Worm (Caenorhabditis elegans) whole organism, late embryonic: ENCODE measurements around the gene AH9.4.

Source experiments
- C38D4.7 ChIP-seq: fragments of 200-800 bp; sonication (Bioruptor generic); optimal IDR thresholded peaks from 2 replicates; lab custom pipeline; 2018; ENCODE audit warnings: mild to moderate bottlenecking, missing genetic modification characterization, moderate library complexity, missing compliant biosample characterization
- F13H6.1 ChIP-seq: sonication (generic microtip); optimal IDR thresholded peaks from 2 replicates; lab custom pipeline; 2016; ENCODE audit warnings: missing genetic modification characterization, missing compliant biosample characterization
- K02D7.2 ChIP-seq: sonication (generic microtip); optimal IDR thresholded peaks from 2 replicates; lab custom pipeline; 2017; ENCODE audit warnings: mild to moderate bottlenecking, missing genetic modification characterization, missing compliant biosample characterization
- K09A11.1 ChIP-seq: sonication (generic microtip); optimal IDR thresholded peaks from 2 replicates; lab custom pipeline; 2017; ENCODE audit warnings: antibody characterized with exemption, mild to moderate bottlenecking, missing genetic modification characterization, missing compliant biosample characterization; ENCODE audit not compliant: insufficient read depth
- ama-1 ChIP-seq: fragments of 150-350 bp; optimal IDR thresholded peaks from 2 replicates; lab custom pipeline; 2014
- ceh-18 ChIP-seq: sonication (generic microtip); optimal IDR thresholded peaks from 2 replicates; lab custom pipeline; 2016; ENCODE audit warnings: missing genetic modification characterization, missing compliant biosample characterization
- ceh-19 ChIP-seq: fragments of 200-800 bp; sonication (Bioruptor generic); optimal IDR thresholded peaks from 2 replicates; lab custom pipeline; 2018; ENCODE audit warnings: mild to moderate bottlenecking, missing genetic modification characterization, missing compliant biosample characterization
- ceh-24 ChIP-seq: sonication (generic microtip); optimal IDR thresholded peaks from 2 replicates; lab custom pipeline; 2016; ENCODE audit warnings: mild to moderate bottlenecking, missing genetic modification characterization, missing compliant biosample characterization
- ceh-30 ChIP-seq: fragments of 150-350 bp; optimal IDR thresholded peaks from 2 replicates; lab custom pipeline; 2014; ENCODE audit warnings: missing biosample characterization, missing genetic modification characterization
- ceh-31 ChIP-seq: sonication (generic microtip); optimal IDR thresholded peaks from 2 replicates; lab custom pipeline; 2016; ENCODE audit warnings: missing genetic modification characterization, missing compliant biosample characterization
- ceh-48 ChIP-seq: sonication (generic microtip); optimal IDR thresholded peaks from 2 replicates; lab custom pipeline; 2016; ENCODE audit warnings: missing genetic modification characterization, inconsistent platforms, missing compliant biosample characterization
- ceh-9 ChIP-seq: sonication (generic microtip); optimal IDR thresholded peaks from 2 replicates; lab custom pipeline; 2016; ENCODE audit warnings: mild to moderate bottlenecking, missing genetic modification characterization, inconsistent platforms, missing compliant biosample characterization
- che-1 ChIP-seq: sonication (generic microtip); optimal IDR thresholded peaks from 2 replicates; lab custom pipeline; 2016; ENCODE audit warnings: mild to moderate bottlenecking, missing genetic modification characterization, missing compliant biosample characterization
- elt-2 ChIP-seq: sonication (generic microtip); optimal IDR thresholded peaks from 2 replicates; lab custom pipeline; 2016; ENCODE audit warnings: missing genetic modification reagents, missing genetic modification characterization, missing compliant biosample characterization
- elt-4 ChIP-seq: sonication (generic microtip); optimal IDR thresholded peaks from 2 replicates; lab custom pipeline; 2016; ENCODE audit warnings: missing genetic modification characterization, missing compliant biosample characterization
- eyg-1 ChIP-seq: sonication (generic microtip); optimal IDR thresholded peaks from 2 replicates; lab custom pipeline; 2016; ENCODE audit warnings: missing genotype, missing genetic modification characterization, missing compliant biosample characterization
- fkh-10 ChIP-seq: fragments of 150-350 bp; optimal IDR thresholded peaks from 2 replicates; lab custom pipeline; 2014; ENCODE audit warnings: missing biosample characterization, missing genetic modification reagents, missing genetic modification characterization
- hlh-13 ChIP-seq: fragments of 200-800 bp; sonication (Bioruptor generic); optimal IDR thresholded peaks from 2 replicates; lab custom pipeline; 2018; ENCODE audit warnings: mild to moderate bottlenecking, missing genetic modification characterization, missing compliant biosample characterization
- hlh-15 ChIP-seq: sonication (generic microtip); optimal IDR thresholded peaks from 2 replicates; lab custom pipeline; 2016; ENCODE audit warnings: missing genetic modification characterization, missing compliant biosample characterization
- hlh-30 ChIP-seq: sonication (generic microtip); optimal IDR thresholded peaks from 2 replicates; lab custom pipeline; 2017; ENCODE audit warnings: antibody characterized with exemption, missing genetic modification characterization, missing compliant biosample characterization; ENCODE audit not compliant: insufficient read depth
- hlh-6 ChIP-seq: sonication (generic microtip); optimal IDR thresholded peaks from 2 replicates; lab custom pipeline; 2016; ENCODE audit warnings: missing genotype, missing genetic modification characterization, missing compliant biosample characterization
- lim-6 ChIP-seq: sonication (generic microtip); optimal IDR thresholded peaks from 2 replicates; lab custom pipeline; 2016; ENCODE audit warnings: missing genetic modification characterization, missing compliant biosample characterization
- madf-2 ChIP-seq: sonication (generic microtip); optimal IDR thresholded peaks from 2 replicates; lab custom pipeline; 2017; ENCODE audit warnings: missing genetic modification characterization, missing compliant biosample characterization
- nfya-1 ChIP-seq: sonication (generic microtip); optimal IDR thresholded peaks from 2 replicates; lab custom pipeline; 2017; ENCODE audit warnings: missing genetic modification characterization, mild to moderate bottlenecking, missing compliant biosample characterization, antibody characterized with exemption, moderate library complexity
- nhr-11 ChIP-seq: fragments of 150-350 bp; optimal IDR thresholded peaks from 2 replicates; lab custom pipeline; 2014; ENCODE audit warnings: missing biosample characterization, missing genetic modification characterization
- nhr-232 ChIP-seq: sonication (generic microtip); optimal IDR thresholded peaks from 2 replicates; lab custom pipeline; 2016; ENCODE audit warnings: missing genetic modification characterization, missing compliant biosample characterization
- odd-2 ChIP-seq: sonication (generic microtip); optimal IDR thresholded peaks from 2 replicates; lab custom pipeline; 2017; ENCODE audit warnings: antibody characterized with exemption, mild to moderate bottlenecking, missing genetic modification characterization, missing compliant biosample characterization
- pag-3 ChIP-seq: sonication (generic microtip); optimal IDR thresholded peaks from 2 replicates; lab custom pipeline; 2016; ENCODE audit warnings: missing compliant biosample characterization, missing genetic modification characterization, borderline replicate concordance
- pat-9 ChIP-seq: fragments of 200-800 bp; sonication (Bioruptor generic); optimal IDR thresholded peaks from 2 replicates; lab custom pipeline; 2018; ENCODE audit warnings: mild to moderate bottlenecking, missing genetic modification characterization, moderate library complexity, missing compliant biosample characterization
- pax-1 ChIP-seq: fragments of 150-350 bp; optimal IDR thresholded peaks from 2 replicates; lab custom pipeline; 2014; ENCODE audit warnings: missing biosample characterization, missing genetic modification characterization
- pros-1 ChIP-seq: fragments of 150-350 bp; optimal IDR thresholded peaks from 2 replicates; lab custom pipeline; 2014; ENCODE audit warnings: missing biosample characterization, missing genetic modification reagents, missing genetic modification characterization
- ref-2 ChIP-seq: sonication (generic microtip); optimal IDR thresholded peaks from 2 replicates; lab custom pipeline; 2016; ENCODE audit warnings: missing genetic modification characterization, missing compliant biosample characterization
- rnt-1 ChIP-seq: sonication (generic microtip); optimal IDR thresholded peaks from 2 replicates; lab custom pipeline; 2016; ENCODE audit warnings: missing genetic modification characterization, missing compliant biosample characterization
- sdc-2 ChIP-seq: sonication (generic microtip); optimal IDR thresholded peaks from 2 replicates; lab custom pipeline; 2016; ENCODE audit warnings: missing genotype, missing genetic modification characterization, missing compliant biosample characterization
- sox-2 ChIP-seq: fragments of 200-800 bp; sonication (Bioruptor generic); IDR thresholded peaks from 2 replicates; pipeline ENCODE4 v1.3.6; 2022; ENCODE audit warnings: missing genetic modification reagents, missing genetic modification characterization, missing compliant biosample characterization
- sox-4 ChIP-seq: sonication (generic microtip); optimal IDR thresholded peaks from 2 replicates; lab custom pipeline; 2017; ENCODE audit warnings: mild to moderate bottlenecking, missing genetic modification characterization, inconsistent platforms, missing compliant biosample characterization
- syd-9 ChIP-seq: sonication (generic microtip); optimal IDR thresholded peaks from 2 replicates; lab custom pipeline; 2016; ENCODE audit warnings: mild to moderate bottlenecking, missing genetic modification characterization, moderate library complexity, missing compliant biosample characterization
- tbx-2 ChIP-seq: sonication (generic microtip); optimal IDR thresholded peaks from 2 replicates; lab custom pipeline; 2016; ENCODE audit warnings: missing genetic modification characterization, missing compliant biosample characterization
- tbx-7 ChIP-seq: sonication (generic microtip); optimal IDR thresholded peaks from 2 replicates; lab custom pipeline; 2016; ENCODE audit warnings: missing genotype, missing genetic modification characterization, missing compliant biosample characterization
- unc-42 ChIP-seq: sonication (generic microtip); optimal IDR thresholded peaks from 2 replicates; lab custom pipeline; 2016; ENCODE audit warnings: missing genotype, missing genetic modification characterization, missing compliant biosample characterization
- ztf-16 ChIP-seq: sonication (generic microtip); optimal IDR thresholded peaks from 2 replicates; lab custom pipeline; 2017; ENCODE audit warnings: missing genetic modification characterization, missing compliant biosample characterization

Gene AH9.4

ce11 chrX:2304496-2304895 lies 30.4 kb upstream of the AH9.4 start:
- TF ChIP-seq ceh-18 (tag; lab: Kevin White, UChicago), result no peak
- TF ChIP-seq nfya-1 (tag; lab: Kevin White, UChicago), result no peak
- no peak for TF ChIP-seq ceh-9 (tag; lab: Kevin White, UChicago)
- no peak for TF ChIP-seq hlh-13
- TF ChIP-seq elt-2 (tag; lab: Kevin White, UChicago), result no peak
- no peak for TF ChIP-seq C38D4.7
- no peak for TF ChIP-seq sox-2 (GFP tag; lab: Robert Waterston, UW)
- TF ChIP-seq tbx-2 (tag; lab: Kevin White, UChicago), result no peak
- no peak for TF ChIP-seq F13H6.1 (tag; lab: Kevin White, UChicago)

- TF ChIP-seq ceh-19 (GFP tag; lab: Kevin White, UChicago), result no peak
- no peak for TF ChIP-seq hlh-6 (tag; lab: Kevin White, UChicago)
- no peak for TF ChIP-seq ceh-9 (tag; lab: Kevin White, UChicago)
- no peak for TF ChIP-seq ceh-30
- TF ChIP-seq madf-2 (tag; lab: Kevin White, UChicago), result no peak
- no peak for TF ChIP-seq ceh-31 (tag; lab: Kevin White, UChicago)
- no peak for TF ChIP-seq nhr-11 (tag; lab: Kevin White, UChicago)
- no peak for TF ChIP-seq sdc-2 (tag; lab: Kevin White, UChicago)
Measured at ce11 chrX:2303253-2303652, 29.1 kb upstream of the AH9.4 start.

- no peak for TF ChIP-seq K09A11.1 (tag; lab: Kevin White, UChicago)
- TF ChIP-seq rnt-1 (tag; lab: Kevin White, UChicago), result no peak
- TF ChIP-seq ceh-31 (tag; lab: Kevin White, UChicago), result no peak
- no peak for TF ChIP-seq pax-1
- TF ChIP-seq pros-1, result no peak
- no peak for TF ChIP-seq K02D7.2 (tag; lab: Kevin White, UChicago)
- TF ChIP-seq ceh-30, result no peak
- no peak for TF ChIP-seq ama-1 (lab: Kevin White, UChicago)
- no peak for TF ChIP-seq hlh-30 (tag; lab: Kevin White, UChicago)
- no peak for TF ChIP-seq pag-3
- TF ChIP-seq unc-42 (tag; lab: Kevin White, UChicago), result no peak
Measured at ce11 chrX:2302782-2303181, 28.6 kb upstream of the AH9.4 start, which contains the start of gene hum-6. Gene hum-6 (plus strand): TSS chrX:2303082.

DNA sequence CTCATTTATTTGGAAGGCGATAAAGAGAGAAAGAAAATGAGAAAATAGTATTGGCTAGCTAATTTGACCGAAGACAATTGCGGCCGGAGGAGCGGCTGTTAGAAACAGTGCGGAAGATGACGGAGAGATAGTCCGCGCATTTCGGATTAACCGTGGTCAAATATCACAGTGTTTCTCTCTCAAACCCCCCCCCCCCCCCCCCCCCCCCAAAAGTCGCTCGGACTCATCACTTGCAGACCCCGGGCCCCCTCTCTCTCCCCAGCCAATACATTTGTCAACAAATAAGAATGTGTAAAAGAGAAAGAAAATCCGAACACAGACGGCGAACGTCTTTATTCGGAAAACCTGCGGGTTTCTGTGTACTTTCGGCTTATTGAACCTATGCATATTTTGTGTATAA lies 27.7 kb upstream of the AH9.4 start:
- no peak for TF ChIP-seq K09A11.1 (tag; lab: Kevin White, UChicago)
- TF ChIP-seq sdc-2 (tag; lab: Kevin White, UChicago), result no peak
- no peak for TF ChIP-seq tbx-2 (tag; lab: Kevin White, UChicago)

ce11 chrX:2294198-2294800 lies 20.2 kb upstream of the AH9.4 start, which contains the start of gene T10H10.2:
Gene T10H10.2 (plus strand): TSS chrX:2294750.
- TF ChIP-seq ceh-9 (tag; lab: Kevin White, UChicago), result no peak
- no peak for TF ChIP-seq ref-2 (tag; lab: Kevin White, UChicago)
- TF ChIP-seq eyg-1, result no peak
- no peak for TF ChIP-seq ztf-16 (tag; lab: Kevin White, UChicago)
- no peak for TF ChIP-seq ama-1 (lab: Kevin White, UChicago)
- TF ChIP-seq, all 69 proteins: peak for 0

DNA sequence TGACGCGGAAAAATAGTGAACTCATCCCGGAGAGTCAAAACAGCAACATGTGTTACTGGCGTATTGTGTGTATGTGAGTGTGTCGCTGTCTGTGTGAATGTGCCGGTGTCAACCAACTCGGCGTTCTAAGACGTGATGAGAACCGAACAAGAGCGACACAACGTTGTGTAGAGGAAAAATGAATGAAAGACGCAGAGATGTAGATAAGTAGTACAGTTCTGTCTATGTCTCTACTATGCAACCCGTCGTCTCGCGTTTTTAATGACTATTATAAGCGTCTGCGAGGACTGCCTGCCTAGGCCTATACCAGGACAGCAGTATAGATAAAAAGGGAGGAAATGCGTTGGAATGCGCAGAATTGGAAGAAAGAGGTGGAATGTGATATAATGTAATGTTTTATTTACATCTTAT lies 13.8 kb upstream of the AH9.4 start:
- TF ChIP-seq hlh-6 (tag; lab: Kevin White, UChicago), result peak; percentile 23
- no peak for TF ChIP-seq lim-6
- no peak for TF ChIP-seq ceh-48 (tag; lab: Kevin White, UChicago)
- TF ChIP-seq sox-4 (tag; lab: Kevin White, UChicago), result no peak
- no peak for TF ChIP-seq F13H6.1 (tag; lab: Kevin White, UChicago)
- TF ChIP-seq elt-4 (tag; lab: Kevin White, UChicago), result no peak
- TF ChIP-seq unc-42 (tag; lab: Kevin White, UChicago), result no peak
- TF ChIP-seq elt-2 (tag; lab: Kevin White, UChicago), result peak; percentile 57
- TF ChIP-seq ref-2 (tag; lab: Kevin White, UChicago), result peak; percentile 18
- TF ChIP-seq eyg-1, result no peak
- TF ChIP-seq odd-2, result no peak
- TF ChIP-seq nfya-1 (tag; lab: Kevin White, UChicago), result peak; percentile 6
- TF ChIP-seq nhr-232 (tag; lab: Kevin White, UChicago), result no peak
- TF ChIP-seq hlh-15 (tag; lab: Kevin White, UChicago), result no peak
- no peak for TF ChIP-seq tbx-7 (tag; lab: Kevin White, UChicago)
- no peak for TF ChIP-seq che-1
- no peak for TF ChIP-seq syd-9 (tag; lab: Kevin White, UChicago)
- TF ChIP-seq fkh-10 (GFP tag; lab: Kevin White, UChicago), result no peak
- TF ChIP-seq pat-9 (tag; lab: Kevin White, UChicago), result no peak
- no peak for TF ChIP-seq ceh-24
- TF ChIP-seq tbx-2 (tag; lab: Kevin White, UChicago), result peak; percentile 63
